Worm (Caenorhabditis elegans) whole organism, L4 larva: ENCODE measurements around the gene bus-18.
A peak's percentile ranks its signal among the peaks of the same experiment; 100 is the strongest.

Source experiments
- Y48G9A.11 ChIP-seq: fragments of 200-800 bp; sonication (Bioruptor generic); IDR thresholded peaks from 2 replicates; pipeline ENCODE4 v1.3.6; 2022; ENCODE audit warnings: missing genetic modification reagents, missing genetic modification characterization, missing compliant biosample characterization
- attf-4 ChIP-seq: sonication (generic microtip); optimal IDR thresholded peaks from 3 replicates; lab custom pipeline; 2017; ENCODE audit warnings: missing biosample characterization, missing genetic modification characterization
- ceh-44 ChIP-seq: fragments of 200-800 bp; sonication (Bioruptor generic); IDR thresholded peaks from 2 replicates; pipeline ENCODE4 v1.3.6; 2022; ENCODE audit warnings: missing genetic modification reagents, missing genetic modification characterization, missing compliant biosample characterization
- cey-2 ChIP-seq: sonication (generic microtip); optimal IDR thresholded peaks from 3 replicates; lab custom pipeline; 2017; ENCODE audit warnings: missing genetic modification characterization, mild to moderate bottlenecking, missing compliant biosample characterization, antibody characterized with exemption, borderline replicate concordance; ENCODE audit not compliant: insufficient read depth
- daf-16 ChIP-seq, 3 experiments: sonication (generic microtip); optimal IDR thresholded peaks; 2 replicates each; lab custom pipeline; 2016 to 2017; ENCODE audit warnings: missing genetic modification characterization in 3 of 3, missing genetic modification reagents in 3 of 3, mild to moderate bottlenecking in 2 of 3, missing compliant biosample characterization in 2 of 3, missing biosample characterization in 1 of 3, moderate library complexity in 1 of 3
- dmd-6 ChIP-seq: fragments of 200-800 bp; sonication (Bioruptor generic); IDR thresholded peaks from 2 replicates; pipeline ENCODE4 v1.3.6; 2022; ENCODE audit warnings: missing genetic modification reagents, missing genetic modification characterization, missing compliant biosample characterization
- lin-13 ChIP-seq: fragments of 150-350 bp; optimal IDR thresholded peaks from 2 replicates; lab custom pipeline; 2014; ENCODE audit warnings: missing biosample characterization, missing genetic modification reagents, missing genetic modification characterization
- lin-38 ChIP-seq: fragments of 200-800 bp; sonication (Bioruptor generic); IDR thresholded peaks from 2 replicates; pipeline ENCODE4 v1.3.6; 2022; ENCODE audit warnings: missing genetic modification reagents, missing genetic modification characterization, missing compliant biosample characterization
- lsy-2 ChIP-seq, 2 experiments: fragments of 150-350 bp in 1 of 2; sonication (generic microtip) in 1 of 2; optimal IDR thresholded peaks; 2 replicates each; lab custom pipeline; 2014 to 2017; ENCODE audit warnings: missing biosample characterization in 2 of 2, missing genetic modification characterization in 2 of 2
- mdl-1 ChIP-seq, 2 experiments: fragments of 150-350 bp in 1 of 2; sonication (generic microtip) in 1 of 2; optimal IDR thresholded peaks; 2 replicates each; lab custom pipeline; 2014 to 2017; ENCODE audit warnings: missing biosample characterization in 2 of 2, missing genetic modification characterization in 2 of 2
- nhr-111 ChIP-seq: fragments of 200-800 bp; sonication (Bioruptor generic); optimal IDR thresholded peaks from 2 replicates; lab custom pipeline; 2018; ENCODE audit warnings: mild to moderate bottlenecking, missing genetic modification characterization, missing compliant biosample characterization
- pqm-1 ChIP-seq: sonication (generic microtip); optimal IDR thresholded peaks from 2 replicates; lab custom pipeline; 2017; ENCODE audit warnings: missing biosample characterization, missing genetic modification characterization
- snpc-1.2 ChIP-seq: fragments of 200-800 bp; sonication (Bioruptor generic); IDR thresholded peaks from 2 replicates; pipeline ENCODE4 v1.3.6; 2022; ENCODE audit warnings: missing genetic modification reagents, missing genetic modification characterization, missing compliant biosample characterization
- snpc-4 ChIP-seq: fragments of 150-350 bp; optimal IDR thresholded peaks from 2 replicates; lab custom pipeline; 2014; ENCODE audit warnings: missing biosample characterization, missing genetic modification characterization

The bus-18 gene

ce11 chrV:11823978-11824377, 50.5 kb downstream of the bus-18 start (continued):
- TF ChIP-seq snpc-1.2 (no peak), nhr-111 (no peak), snpc-4 (tag; lab: Kevin White, UChicago) (no peak), lin-38 (GFP tag; lab: Robert Waterston, UW) (peak; percentile 19; the same call in 1 of the 2 replicates), attf-4 (tag; lab: Kevin White, UChicago) (no peak), cey-2 (tag; lab: Kevin White, UChicago) (peak; percentile 30), pqm-1 (tag; lab: Kevin White, UChicago) (peak; percentile 68), lin-13 (GFP tag; lab: Kevin White, UChicago) (peak; percentile 28), mdl-1 (tag; optimal IDR thresholded peaks at IDR 0.05; lab: Kevin White, UChicago) (peak in 1 of 2 experiments; percentile 81)

- TF ChIP-seq lin-38 (GFP tag; lab: Robert Waterston, UW): peak; percentile 17; the same call in 1 of the 2 replicates
- peak in 1 of 2 experiments; percentile 2 for TF ChIP-seq lsy-2 (tag; optimal IDR thresholded peaks at IDR 0.05; lab: Kevin White, UChicago)
- no peak for TF ChIP-seq daf-16 (GFP tag; optimal IDR thresholded peaks at IDR 0.05; lab: Kevin White, UChicago)
- TF ChIP-seq daf-16 (tag; optimal IDR thresholded peaks at IDR 0.05; lab: Kevin White, UChicago): peak; percentile 51
- 0 out of 2 replicates have a peak, but pooled peaks have one; percentile 9 for TF ChIP-seq Y48G9A.11
- TF ChIP-seq ceh-44 (GFP tag; lab: Robert Waterston, UW): no peak
- TF ChIP-seq dmd-6: peak; percentile 34
Observed at ce11 chrV:11825662-11826061, 52.1 kb downstream of the bus-18 start, which contains the start of gene D2023.4. TSS of gene D2023.4 (minus strand) at chrV:11825762.
